Worm (Caenorhabditis elegans) whole organism, midembryonic: ENCODE measurements around the gene cyp-33C4.

Source experiments
- T22C8.4 ChIP-seq: fragments of 200-800 bp; sonication (Bioruptor generic); IDR thresholded peaks from 2 replicates; pipeline ENCODE4 v1.3.6; 2022; ENCODE audit warnings: missing genetic modification characterization, missing compliant biosample characterization
- med-1 ChIP-seq: sonication (generic microtip); optimal IDR thresholded peaks from 2 replicates; lab custom pipeline; 2017; ENCODE audit warnings: missing genetic modification characterization, mild to moderate bottlenecking, missing compliant biosample characterization, antibody characterized with exemption, missing genetic modification reagents; ENCODE audit not compliant: insufficient read depth
- ref-1 ChIP-seq: fragments of 200-800 bp; sonication (Bioruptor generic); conservative IDR thresholded peaks from 2 replicates; pipeline ENCODE4 v1.3.6; 2022; ENCODE audit warnings: missing genetic modification reagents, missing genetic modification characterization, missing compliant biosample characterization
- ztf-29 ChIP-seq: fragments of 200-800 bp; sonication (Bioruptor generic); IDR thresholded peaks from 2 replicates; pipeline ENCODE4 v1.3.6; 2022; ENCODE audit warnings: missing genetic modification reagents, missing genetic modification characterization, missing compliant biosample characterization

- TF ChIP-seq ref-1 (GFP tag; lab: Robert Waterston, UW), result no peak
- no peak for TF ChIP-seq med-1
- TF ChIP-seq ztf-29 (GFP tag; lab: Robert Waterston, UW), result no peak
- no peak for TF ChIP-seq T22C8.4 (GFP tag; lab: Robert Waterston, UW)
Observed at ce11 chrV:2281499-2281898, 45.6 kb downstream of the cyp-33C4 start, which contains the start of gene nhr-228.
